Worm (Caenorhabditis elegans) whole organism, late embryonic: ENCODE measurements around the gene C35B1.3.

ENCODE experiments used
- C08G9.2 ChIP-seq: sonication (generic microtip); optimal IDR thresholded peaks from 2 replicates; lab custom pipeline; 2016; ENCODE audit warnings: mild to moderate bottlenecking, missing genetic modification characterization, moderate library complexity, missing compliant biosample characterization
- C38D4.7 ChIP-seq: fragments of 200-800 bp; sonication (Bioruptor generic); optimal IDR thresholded peaks from 2 replicates; lab custom pipeline; 2018; ENCODE audit warnings: mild to moderate bottlenecking, missing genetic modification characterization, moderate library complexity, missing compliant biosample characterization
- F13H6.1 ChIP-seq: sonication (generic microtip); optimal IDR thresholded peaks from 2 replicates; lab custom pipeline; 2016; ENCODE audit warnings: missing genetic modification characterization, missing compliant biosample characterization
- K02D7.2 ChIP-seq: sonication (generic microtip); optimal IDR thresholded peaks from 2 replicates; lab custom pipeline; 2017; ENCODE audit warnings: mild to moderate bottlenecking, missing genetic modification characterization, missing compliant biosample characterization
- K09A11.1 ChIP-seq: sonication (generic microtip); optimal IDR thresholded peaks from 2 replicates; lab custom pipeline; 2017; ENCODE audit warnings: antibody characterized with exemption, mild to moderate bottlenecking, missing genetic modification characterization, missing compliant biosample characterization; ENCODE audit not compliant: insufficient read depth
- T23F11.4 ChIP-seq: fragments of 200-800 bp; sonication (Bioruptor generic); optimal IDR thresholded peaks from 2 replicates; lab custom pipeline; 2018; ENCODE audit warnings: mild to moderate bottlenecking, missing genetic modification characterization, missing compliant biosample characterization
- Y22D7AL.16 ChIP-seq: sonication (generic microtip); optimal IDR thresholded peaks from 2 replicates; lab custom pipeline; 2016; ENCODE audit warnings: missing genetic modification characterization, missing compliant biosample characterization
- ama-1 ChIP-seq: fragments of 150-350 bp; optimal IDR thresholded peaks from 2 replicates; lab custom pipeline; 2014
- ceh-14 ChIP-seq: sonication (generic microtip); optimal IDR thresholded peaks from 2 replicates; lab custom pipeline; 2016; ENCODE audit warnings: missing genotype, missing genetic modification characterization, missing compliant biosample characterization
- ceh-19 ChIP-seq: fragments of 200-800 bp; sonication (Bioruptor generic); optimal IDR thresholded peaks from 2 replicates; lab custom pipeline; 2018; ENCODE audit warnings: mild to moderate bottlenecking, missing genetic modification characterization, missing compliant biosample characterization
- ceh-2 ChIP-seq: sonication (generic microtip); optimal IDR thresholded peaks from 2 replicates; lab custom pipeline; 2016; ENCODE audit warnings: missing genotype, missing genetic modification characterization, missing compliant biosample characterization
- ceh-22 ChIP-seq: sonication (generic microtip); optimal IDR thresholded peaks from 2 replicates; lab custom pipeline; 2017; ENCODE audit warnings: missing biosample characterization, missing genetic modification characterization
- ceh-24 ChIP-seq: sonication (generic microtip); optimal IDR thresholded peaks from 2 replicates; lab custom pipeline; 2016; ENCODE audit warnings: mild to moderate bottlenecking, missing genetic modification characterization, missing compliant biosample characterization
- ceh-30 ChIP-seq: fragments of 150-350 bp; optimal IDR thresholded peaks from 2 replicates; lab custom pipeline; 2014; ENCODE audit warnings: missing biosample characterization, missing genetic modification characterization
- ceh-31 ChIP-seq: sonication (generic microtip); optimal IDR thresholded peaks from 2 replicates; lab custom pipeline; 2016; ENCODE audit warnings: missing genetic modification characterization, missing compliant biosample characterization
- ceh-34 ChIP-seq: sonication (generic microtip); optimal IDR thresholded peaks from 2 replicates; lab custom pipeline; 2016; ENCODE audit warnings: mild to moderate bottlenecking, missing genetic modification characterization, missing compliant biosample characterization
- ceh-45 ChIP-seq: fragments of 200-800 bp; sonication (Bioruptor generic); IDR thresholded peaks from 2 replicates; pipeline ENCODE4 v1.3.6; 2022; ENCODE audit warnings: missing genetic modification reagents, missing genetic modification characterization, missing compliant biosample characterization
- ceh-6 ChIP-seq: fragments of 200-800 bp; sonication (Bioruptor generic); optimal IDR thresholded peaks from 2 replicates; lab custom pipeline; 2018; ENCODE audit warnings: mild to moderate bottlenecking, missing genetic modification characterization, missing compliant biosample characterization
- dmd-4 ChIP-seq: sonication (generic microtip); optimal IDR thresholded peaks from 2 replicates; lab custom pipeline; 2016; ENCODE audit warnings: borderline replicate concordance, missing genetic modification characterization, missing compliant biosample characterization
- dve-1 ChIP-seq: sonication (generic microtip); optimal IDR thresholded peaks from 2 replicates; lab custom pipeline; 2017; ENCODE audit warnings: antibody characterized with exemption, mild to moderate bottlenecking, missing genetic modification characterization, missing compliant biosample characterization
- elt-4 ChIP-seq: sonication (generic microtip); optimal IDR thresholded peaks from 2 replicates; lab custom pipeline; 2016; ENCODE audit warnings: missing genetic modification characterization, missing compliant biosample characterization
- fax-1 ChIP-seq: sonication (generic microtip); optimal IDR thresholded peaks from 2 replicates; lab custom pipeline; 2016; ENCODE audit warnings: missing genotype, missing genetic modification characterization, missing compliant biosample characterization
- fkh-10 ChIP-seq: fragments of 150-350 bp; optimal IDR thresholded peaks from 2 replicates; lab custom pipeline; 2014; ENCODE audit warnings: missing biosample characterization, missing genetic modification reagents, missing genetic modification characterization
- fkh-6 ChIP-seq: sonication (generic microtip); optimal IDR thresholded peaks from 2 replicates; lab custom pipeline; 2016; ENCODE audit warnings: missing genetic modification characterization, missing compliant biosample characterization
- gmeb-2 ChIP-seq: sonication (generic microtip); optimal IDR thresholded peaks from 2 replicates; lab custom pipeline; 2016; ENCODE audit warnings: missing genetic modification characterization, inconsistent platforms, missing compliant biosample characterization
- hlh-13 ChIP-seq: fragments of 200-800 bp; sonication (Bioruptor generic); optimal IDR thresholded peaks from 2 replicates; lab custom pipeline; 2018; ENCODE audit warnings: mild to moderate bottlenecking, missing genetic modification characterization, missing compliant biosample characterization
- hlh-15 ChIP-seq: sonication (generic microtip); optimal IDR thresholded peaks from 2 replicates; lab custom pipeline; 2016; ENCODE audit warnings: missing genetic modification characterization, missing compliant biosample characterization
- hlh-30 ChIP-seq: sonication (generic microtip); optimal IDR thresholded peaks from 2 replicates; lab custom pipeline; 2017; ENCODE audit warnings: antibody characterized with exemption, missing genetic modification characterization, missing compliant biosample characterization; ENCODE audit not compliant: insufficient read depth
- hlh-6 ChIP-seq: sonication (generic microtip); optimal IDR thresholded peaks from 2 replicates; lab custom pipeline; 2016; ENCODE audit warnings: missing genotype, missing genetic modification characterization, missing compliant biosample characterization
- hlh-8 ChIP-seq: sonication (generic microtip); optimal IDR thresholded peaks from 2 replicates; lab custom pipeline; 2016; ENCODE audit warnings: missing genotype, missing genetic modification characterization, missing compliant biosample characterization
- lim-6 ChIP-seq: sonication (generic microtip); optimal IDR thresholded peaks from 2 replicates; lab custom pipeline; 2016; ENCODE audit warnings: missing genetic modification characterization, missing compliant biosample characterization
- nfya-1 ChIP-seq: sonication (generic microtip); optimal IDR thresholded peaks from 2 replicates; lab custom pipeline; 2017; ENCODE audit warnings: missing genetic modification characterization, mild to moderate bottlenecking, missing compliant biosample characterization, antibody characterized with exemption, moderate library complexity
- nhr-11 ChIP-seq: fragments of 150-350 bp; optimal IDR thresholded peaks from 2 replicates; lab custom pipeline; 2014; ENCODE audit warnings: missing biosample characterization, missing genetic modification characterization
- pag-3 ChIP-seq: sonication (generic microtip); optimal IDR thresholded peaks from 2 replicates; lab custom pipeline; 2016; ENCODE audit warnings: missing compliant biosample characterization, missing genetic modification characterization, borderline replicate concordance
- pat-9 ChIP-seq: fragments of 200-800 bp; sonication (Bioruptor generic); optimal IDR thresholded peaks from 2 replicates; lab custom pipeline; 2018; ENCODE audit warnings: mild to moderate bottlenecking, missing genetic modification characterization, moderate library complexity, missing compliant biosample characterization
- pax-1 ChIP-seq: fragments of 150-350 bp; optimal IDR thresholded peaks from 2 replicates; lab custom pipeline; 2014; ENCODE audit warnings: missing biosample characterization, missing genetic modification characterization
- pha-2 ChIP-seq: sonication (generic microtip); optimal IDR thresholded peaks from 2 replicates; lab custom pipeline; 2017; ENCODE audit warnings: mild to moderate bottlenecking, missing genetic modification characterization, missing compliant biosample characterization
- pha-4 ChIP-seq: fragments of 150-350 bp; optimal IDR thresholded peaks from 2 replicates; lab custom pipeline; 2018; ENCODE audit warnings: missing biosample characterization, missing genetic modification reagents, missing genetic modification characterization
- ref-2 ChIP-seq: sonication (generic microtip); optimal IDR thresholded peaks from 2 replicates; lab custom pipeline; 2016; ENCODE audit warnings: missing genetic modification characterization, missing compliant biosample characterization
- rnt-1 ChIP-seq: sonication (generic microtip); optimal IDR thresholded peaks from 2 replicates; lab custom pipeline; 2016; ENCODE audit warnings: missing genetic modification characterization, missing compliant biosample characterization
- sdc-2 ChIP-seq: sonication (generic microtip); optimal IDR thresholded peaks from 2 replicates; lab custom pipeline; 2016; ENCODE audit warnings: missing genotype, missing genetic modification characterization, missing compliant biosample characterization
- sox-2 ChIP-seq: fragments of 200-800 bp; sonication (Bioruptor generic); IDR thresholded peaks from 2 replicates; pipeline ENCODE4 v1.3.6; 2022; ENCODE audit warnings: missing genetic modification reagents, missing genetic modification characterization, missing compliant biosample characterization
- sox-4 ChIP-seq: sonication (generic microtip); optimal IDR thresholded peaks from 2 replicates; lab custom pipeline; 2017; ENCODE audit warnings: mild to moderate bottlenecking, missing genetic modification characterization, inconsistent platforms, missing compliant biosample characterization
- syd-9 ChIP-seq: sonication (generic microtip); optimal IDR thresholded peaks from 2 replicates; lab custom pipeline; 2016; ENCODE audit warnings: mild to moderate bottlenecking, missing genetic modification characterization, moderate library complexity, missing compliant biosample characterization
- tbx-7 ChIP-seq: sonication (generic microtip); optimal IDR thresholded peaks from 2 replicates; lab custom pipeline; 2016; ENCODE audit warnings: missing genotype, missing genetic modification characterization, missing compliant biosample characterization
- ttx-3 ChIP-seq: sonication (generic microtip); optimal IDR thresholded peaks from 2 replicates; lab custom pipeline; 2016; ENCODE audit warnings: missing genetic modification reagents, missing genetic modification characterization, missing compliant biosample characterization
- unc-3 ChIP-seq, 2 experiments: fragments of 200-800 bp in 1 of 2; sonication (Bioruptor generic) in 1 of 2; sonication (generic microtip) in 1 of 2; conservative IDR thresholded peaks in 1 of 2; optimal IDR thresholded peaks in 1 of 2; 2 replicates each; pipeline versions ENCODE4 v1.3.6 to Lab custom; 2016 to 2022; ENCODE audit warnings: missing compliant biosample characterization in 2 of 2, missing genetic modification characterization in 2 of 2, missing genetic modification reagents in 1 of 2
- unc-42 ChIP-seq: sonication (generic microtip); optimal IDR thresholded peaks from 2 replicates; lab custom pipeline; 2016; ENCODE audit warnings: missing genotype, missing genetic modification characterization, missing compliant biosample characterization
- zip-5 ChIP-seq: sonication (generic microtip); optimal IDR thresholded peaks from 2 replicates; lab custom pipeline; 2016; ENCODE audit warnings: missing genetic modification characterization, missing compliant biosample characterization

C35B1.3 gene

ce11 chrIV:4047628-4048027 is 33.3 kb upstream of the C35B1.3 start:
- TF ChIP-seq fkh-10 (GFP tag; lab: Kevin White, UChicago) (no peak), rnt-1 (tag; lab: Kevin White, UChicago) (no peak), ceh-14 (no peak), ceh-6 (GFP tag; lab: Kevin White, UChicago) (no peak), pat-9 (tag; lab: Kevin White, UChicago) (no peak), elt-4 (no peak), T23F11.4 (no peak), fax-1 (tag; lab: Kevin White, UChicago) (no peak), nhr-11 (tag; lab: Kevin White, UChicago) (no peak), ceh-30 (tag; lab: Kevin White, UChicago) (no peak), ref-2 (tag; lab: Kevin White, UChicago) (no peak)

ce11 chrIV:4049398-4049998 is 31.5 kb upstream of the C35B1.3 start, which contains the start of gene pcn-1:
TSS of gene pcn-1 (minus strand) at chrIV:4049448.
- TF ChIP-seq gmeb-2 (no peak), unc-3 (GFP tag; conservative IDR thresholded peaks at IDR 0.05; lab: Robert Waterston, UW) (no peak), unc-3 (tag; optimal IDR thresholded peaks at IDR 0.05; lab: Kevin White, UChicago) (no peak), ttx-3 (tag; lab: Kevin White, UChicago) (peak; percentile 21), fax-1 (tag; lab: Kevin White, UChicago) (no peak), T23F11.4 (peak; percentile 38), sox-4 (tag; lab: Kevin White, UChicago) (no peak), hlh-15 (tag; lab: Kevin White, UChicago) (no peak), K02D7.2 (tag; lab: Kevin White, UChicago) (no peak), unc-42 (tag; lab: Kevin White, UChicago) (peak; percentile 65), hlh-6 (tag; lab: Kevin White, UChicago) (no peak), ceh-45 (GFP tag; lab: Robert Waterston, UW) (no peak), ceh-2 (tag; lab: Kevin White, UChicago) (no peak), ceh-19 (GFP tag; lab: Kevin White, UChicago) (no peak), ref-2 (tag; lab: Kevin White, UChicago) (peak; percentile 25), K09A11.1 (peak; percentile 31), tbx-7 (no peak), sox-2 (GFP tag; lab: Robert Waterston, UW) (no peak), pha-2 (tag; lab: Kevin White, UChicago) (peak; percentile 53), pax-1 (tag; lab: Kevin White, UChicago) (no peak), syd-9 (tag; lab: Kevin White, UChicago) (no peak), ceh-34 (tag; lab: Kevin White, UChicago) (peak; percentile 53), hlh-8 (no peak), ceh-31 (tag; lab: Kevin White, UChicago) (peak; percentile 69), Y22D7AL.16 (tag; lab: Kevin White, UChicago) (no peak), pha-4 (no peak), sdc-2 (tag; lab: Kevin White, UChicago) (no peak), lim-6 (no peak), fkh-6 (tag; lab: Kevin White, UChicago) (no peak), pag-3 (tag; lab: Kevin White, UChicago) (no peak), dve-1 (tag; lab: Kevin White, UChicago) (peak; percentile 28), ama-1 (lab: Kevin White, UChicago) (no peak), pat-9 (tag; lab: Kevin White, UChicago) (no peak), nfya-1 (tag; lab: Kevin White, UChicago) (peak; percentile 62), C38D4.7 (GFP tag; lab: Kevin White, UChicago) (no peak), F13H6.1 (tag; lab: Kevin White, UChicago) (no peak), dmd-4 (no peak), C08G9.2 (tag; lab: Kevin White, UChicago) (peak; percentile 7), elt-4 (no peak), ceh-22 (no peak), hlh-13 (GFP tag; lab: Kevin White, UChicago) (no peak), hlh-30 (no peak), ceh-24 (tag; lab: Kevin White, UChicago) (no peak), ceh-6 (GFP tag; lab: Kevin White, UChicago) (no peak), zip-5 (no peak)
